Fruit fly (Drosophila melanogaster): ENCODE measurements around the gene Tango2.

dm6 chrX:13605942-13606491 lies 10.8 kb upstream of the Tango2 start:
- TF ChIP-seq ttk (optimal IDR thresholded peaks at IDR 0.05) (no peak), insv (optimal IDR thresholded peaks at IDR 0.05) (no peak)

All from Kc167 (cell line).